Fruit fly (Drosophila melanogaster): ENCODE results near the gene CG32694.

CG32694 gene

DNA sequence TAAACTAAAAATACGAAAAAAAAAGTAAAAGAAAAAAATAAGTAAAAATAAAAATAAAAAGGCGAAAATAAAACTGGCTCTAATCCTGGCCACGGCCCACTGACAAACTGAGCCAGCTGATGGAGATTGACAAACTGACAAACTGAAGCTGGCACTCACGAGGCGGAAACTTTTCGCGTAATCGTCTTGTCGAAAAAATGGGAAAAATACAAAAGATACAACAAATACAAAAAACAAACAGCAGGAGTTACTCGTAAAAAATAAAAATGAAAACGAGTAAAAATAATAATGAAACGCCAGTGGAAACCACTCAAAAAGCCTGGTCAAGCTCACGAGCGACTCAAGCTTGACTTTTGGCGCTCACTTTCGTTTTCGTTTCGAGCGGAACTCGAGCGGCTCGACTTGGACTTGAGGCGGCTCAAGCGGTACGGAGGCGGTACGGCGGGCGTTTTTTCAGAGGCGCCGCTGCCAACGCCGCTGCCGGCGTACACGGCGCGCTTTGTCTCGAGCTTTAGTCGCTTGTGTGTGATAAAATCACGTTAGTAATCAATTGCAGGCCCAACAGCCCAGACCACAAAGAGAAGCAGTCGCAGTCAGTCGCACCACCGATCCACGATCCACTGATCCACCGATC is at the start of gene CG32694:
TSS of gene CG32694 (plus strand) at position 537 of the 634 bp plus-strand sequence.
- TF ChIP-seq CG17801 (GFP tag; optimal IDR thresholded peaks at IDR 0.05; ENCODE audit: partially characterized antibody), result no peak

DNA sequence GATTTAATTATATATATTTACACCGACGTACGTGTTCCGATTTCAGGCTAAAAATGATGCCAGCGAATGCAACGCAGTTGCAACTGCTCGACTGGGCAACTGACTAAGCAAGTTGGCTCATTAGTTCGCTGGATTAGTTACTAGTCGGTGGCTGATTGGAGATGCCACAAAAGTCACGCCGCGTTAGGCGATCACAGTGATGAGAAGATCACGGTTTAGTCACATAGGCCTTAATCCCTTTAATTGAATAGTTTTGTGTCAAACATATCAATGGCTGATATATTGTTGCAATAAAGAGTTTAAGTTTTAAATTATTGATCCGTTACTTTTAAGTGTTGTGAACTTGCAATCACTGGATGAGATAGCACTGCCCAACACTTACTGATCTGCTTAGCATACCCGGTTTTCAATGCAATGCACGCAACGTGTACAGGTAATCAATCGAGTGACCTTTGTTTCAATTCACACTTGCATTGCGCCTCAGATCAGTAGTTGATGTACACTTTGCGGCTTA is 24.7 kb upstream of the CG32694 start, which contains the start of the genes CG1791 and CG1889:
TSS of gene CG1791 (minus strand) at position 101 of the 514 bp plus-strand sequence.
TSS of gene CG1889 (plus strand) at position 464 of the 514 bp plus-strand sequence.
- no peak for TF ChIP-seq CG17801 (GFP tag; optimal IDR thresholded peaks at IDR 0.05; ENCODE audit: partially characterized antibody)

DNA sequence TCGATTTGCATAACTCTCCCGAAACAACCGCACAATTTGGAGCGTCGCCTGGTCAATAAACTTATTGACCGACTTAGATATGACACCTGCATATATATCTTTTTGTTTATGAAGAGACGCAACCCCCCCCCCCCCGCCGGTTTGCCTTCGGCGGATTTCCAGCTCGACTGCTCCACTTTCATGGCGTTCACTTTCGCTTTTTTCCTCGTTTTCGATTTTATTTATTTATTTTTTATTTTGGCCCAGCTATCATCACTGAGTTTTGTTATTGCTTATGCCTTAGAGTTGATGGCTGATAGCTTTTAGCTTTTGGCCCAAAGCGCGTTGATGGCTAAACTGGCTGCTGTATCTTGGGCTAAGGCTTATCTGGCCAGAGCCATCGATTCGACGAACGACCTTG is 13.5 kb upstream of the CG32694 start:
- TF ChIP-seq CG17801 (GFP tag; optimal IDR thresholded peaks at IDR 0.05; ENCODE audit: partially characterized antibody), result no peak

DNA sequence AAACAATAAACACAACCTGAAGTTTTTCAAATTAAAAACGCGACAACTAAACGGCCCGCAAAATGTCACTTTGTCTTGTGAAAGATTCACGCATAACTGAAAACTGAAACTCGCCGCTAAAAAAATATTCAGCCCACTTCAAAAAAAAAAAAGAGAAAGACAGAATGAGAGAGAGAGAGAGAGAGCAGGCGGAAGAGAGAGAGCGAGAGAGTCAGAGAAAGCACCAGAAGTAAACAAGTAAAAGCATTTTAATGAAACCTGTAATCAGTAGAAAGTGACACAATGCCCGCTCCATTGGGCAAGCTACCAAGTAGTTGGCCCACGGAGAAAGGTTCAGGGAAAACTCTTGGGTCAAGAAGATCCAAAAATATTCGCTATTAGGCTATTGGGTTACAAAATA is 12.2 kb upstream of the CG32694 start, which contains the start of gene CG43386:
TSS of gene CG43386 (minus strand) at position 101 of the 400 bp plus-strand sequence.
- TF ChIP-seq CG17801 (GFP tag; optimal IDR thresholded peaks at IDR 0.05; ENCODE audit: partially characterized antibody), result no peak

DNA sequence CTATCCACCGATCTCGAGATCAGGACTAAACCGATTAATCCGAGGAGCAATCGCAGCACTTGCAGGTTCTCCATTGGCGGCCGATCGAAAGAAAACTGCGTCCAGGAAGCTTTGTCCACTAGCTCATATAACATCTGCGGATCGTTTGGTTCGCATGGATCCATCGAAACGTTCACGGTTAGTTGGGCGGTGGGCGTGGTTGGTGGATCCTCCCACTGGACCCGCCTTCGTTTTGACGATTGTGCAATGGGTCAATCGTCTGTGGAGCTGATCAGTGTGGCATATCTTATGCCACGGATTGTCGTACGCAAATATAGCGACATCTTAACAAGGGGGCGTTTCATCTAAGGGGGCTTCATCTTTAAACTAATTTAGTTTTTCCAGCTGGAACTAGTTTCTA is 9.0 kb upstream of the CG32694 start, which contains the start of gene CG15252:
TSS of gene CG15252 (minus strand) at position 101 of the 400 bp plus-strand sequence.
- TF ChIP-seq CG17801 (GFP tag; optimal IDR thresholded peaks at IDR 0.05; ENCODE audit: partially characterized antibody), result no peak

DNA sequence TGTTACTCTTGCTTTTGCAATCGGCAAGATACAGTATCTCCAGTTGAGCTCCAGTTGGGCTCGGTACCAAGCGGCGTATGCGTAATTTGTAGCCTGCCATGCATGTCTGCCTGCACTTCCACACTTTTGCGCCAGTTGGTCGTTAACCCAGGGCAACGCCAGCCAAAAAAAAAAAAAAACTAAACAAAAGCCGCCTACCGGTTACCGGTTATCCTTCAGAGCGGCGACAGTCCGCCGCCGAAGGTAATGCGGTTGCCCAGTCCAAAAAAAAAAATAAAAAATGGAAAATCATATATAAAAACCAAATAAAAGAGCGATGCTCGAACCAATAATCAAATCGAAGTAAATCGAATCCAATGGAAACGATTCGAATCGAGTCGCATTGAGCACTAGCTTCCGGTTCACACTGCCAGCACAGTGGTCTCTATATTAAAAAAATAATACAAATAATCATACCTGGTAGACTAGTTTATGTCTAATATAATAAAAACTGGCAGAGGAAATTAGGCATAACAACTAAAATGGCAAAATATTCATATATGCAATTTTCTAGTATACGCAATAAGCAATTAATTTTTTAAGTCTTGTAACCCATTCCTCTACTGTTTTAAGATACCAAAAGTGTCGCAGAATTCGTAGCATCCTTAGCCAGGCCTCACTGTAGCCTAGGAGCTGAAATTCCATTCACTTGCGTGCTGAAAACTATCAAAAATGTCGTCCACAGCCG is 2.0 kb upstream of the CG32694 start:
- TF ChIP-seq CG17801 (GFP tag; optimal IDR thresholded peaks at IDR 0.05; ENCODE audit: partially characterized antibody), result no peak

DNA sequence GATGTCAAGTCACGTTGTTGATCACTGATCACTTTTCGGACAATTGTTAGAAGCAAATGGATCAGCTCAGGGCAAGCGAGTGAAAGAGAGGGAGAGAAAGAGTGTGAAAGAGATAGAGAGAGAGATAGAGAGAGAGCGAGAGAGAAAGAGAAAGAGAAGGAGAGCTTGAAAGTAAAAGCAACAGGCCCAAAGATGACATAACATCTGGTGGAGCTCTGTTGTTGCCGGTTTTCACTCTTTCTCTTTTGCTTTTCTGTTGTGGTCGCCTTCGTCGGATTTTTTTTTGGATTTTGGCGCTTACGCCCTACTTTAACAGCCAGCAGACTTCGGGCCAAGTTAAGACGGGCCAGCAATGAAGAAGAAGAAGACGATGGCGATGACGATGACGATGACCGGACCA is 1.5 kb downstream of the CG32694 start:
- no peak for TF ChIP-seq CG17801 (GFP tag; optimal IDR thresholded peaks at IDR 0.05; ENCODE audit: partially characterized antibody)

DNA sequence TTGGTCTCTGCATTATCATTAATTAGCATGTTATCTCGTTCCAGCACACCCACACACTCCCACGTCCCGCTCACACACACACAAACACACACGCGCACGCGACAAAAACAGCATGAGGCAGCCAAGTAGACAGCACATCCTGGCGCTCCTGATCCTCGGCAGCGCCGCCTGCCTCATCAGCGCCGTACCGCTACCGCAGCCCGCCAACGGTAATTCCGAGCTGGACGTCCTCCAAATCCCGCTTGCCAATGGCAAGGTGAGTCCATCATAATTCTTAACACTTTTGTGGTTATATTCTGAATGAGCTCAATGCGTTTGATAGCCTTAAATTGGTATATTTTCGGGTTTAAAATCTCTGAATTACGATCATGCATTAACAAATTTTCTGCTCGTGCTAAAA is 3.4 kb downstream of the CG32694 start:
- no peak for TF ChIP-seq CG17801 (GFP tag; optimal IDR thresholded peaks at IDR 0.05; ENCODE audit: partially characterized antibody)

DNA sequence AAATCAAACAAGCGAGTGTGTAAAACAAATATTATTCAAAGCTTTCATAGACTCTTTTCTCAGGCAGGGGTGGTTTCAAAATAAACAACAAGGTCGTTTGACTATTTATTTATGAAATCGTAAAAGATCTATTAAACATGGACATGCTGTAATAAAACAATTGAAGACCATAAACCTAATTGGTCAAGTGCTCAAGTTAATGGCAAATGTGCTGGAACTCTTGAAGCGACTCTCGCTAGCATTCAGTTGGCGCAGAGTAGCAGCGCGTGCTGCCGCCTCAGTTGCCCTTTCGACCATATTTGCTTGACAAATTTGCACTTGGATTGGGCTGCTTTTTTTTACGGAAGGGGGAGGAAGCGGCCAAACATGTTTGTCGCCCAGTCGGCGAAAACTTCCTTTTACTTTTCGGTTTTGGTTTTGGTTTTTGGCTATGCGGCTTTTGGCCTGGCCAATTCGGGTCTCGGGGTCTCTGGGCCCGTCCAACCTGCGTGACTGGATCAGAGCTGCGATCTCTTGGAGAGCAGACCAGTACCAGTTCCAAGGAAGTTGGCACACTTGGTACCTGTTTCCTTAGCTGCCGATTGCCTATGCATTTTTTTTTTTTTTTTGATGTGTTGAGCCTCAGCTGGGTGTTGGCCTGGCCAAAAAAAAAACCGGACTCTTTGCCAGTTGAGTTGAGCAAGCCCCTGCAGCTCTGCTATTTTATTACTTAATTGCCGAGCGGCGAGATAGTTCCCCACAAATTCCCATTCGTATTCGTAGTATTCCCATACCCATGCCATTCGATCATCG is 4.1 kb downstream of the CG32694 start:
- TF ChIP-seq CG17801 (GFP tag; optimal IDR thresholded peaks at IDR 0.05; ENCODE audit: partially characterized antibody), result no peak

DNA sequence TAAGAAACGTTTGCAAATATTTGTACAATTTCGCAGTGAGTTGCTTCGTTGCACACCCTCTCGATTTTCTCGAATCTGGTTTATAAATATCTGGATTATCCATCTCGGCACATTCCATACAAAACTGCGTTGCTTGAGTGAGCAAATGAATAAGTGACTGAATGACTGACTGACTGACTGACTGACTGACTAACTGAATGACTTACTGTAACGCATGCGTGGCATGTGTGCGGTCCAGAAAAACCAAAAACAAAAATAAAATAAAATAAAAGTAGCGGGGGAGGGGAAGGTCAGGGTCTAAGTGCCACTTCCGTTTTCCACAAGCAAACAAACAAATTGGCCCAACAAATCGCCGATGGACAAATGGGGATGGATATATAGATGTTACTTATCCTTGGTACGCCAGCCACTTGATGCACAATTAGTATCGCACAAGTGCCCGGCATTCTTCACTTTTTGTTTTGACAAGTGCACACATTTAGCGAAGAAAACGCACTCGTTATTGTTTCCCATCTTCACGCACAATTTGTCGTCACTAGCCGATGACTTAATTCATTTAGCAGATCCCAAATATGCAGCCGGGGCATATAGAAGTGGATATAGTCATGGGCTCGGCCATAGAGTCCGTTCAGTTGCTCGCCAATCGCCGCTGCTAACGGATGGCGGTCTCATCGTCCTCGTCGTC is 19.2 kb downstream of the CG32694 start, which contains the start of gene CG33557:
TSS of gene CG33557 (plus strand) at position 635 of the 685 bp plus-strand sequence.
- TF ChIP-seq CG17801 (GFP tag; optimal IDR thresholded peaks at IDR 0.05; ENCODE audit: partially characterized antibody), result no peak

DNA sequence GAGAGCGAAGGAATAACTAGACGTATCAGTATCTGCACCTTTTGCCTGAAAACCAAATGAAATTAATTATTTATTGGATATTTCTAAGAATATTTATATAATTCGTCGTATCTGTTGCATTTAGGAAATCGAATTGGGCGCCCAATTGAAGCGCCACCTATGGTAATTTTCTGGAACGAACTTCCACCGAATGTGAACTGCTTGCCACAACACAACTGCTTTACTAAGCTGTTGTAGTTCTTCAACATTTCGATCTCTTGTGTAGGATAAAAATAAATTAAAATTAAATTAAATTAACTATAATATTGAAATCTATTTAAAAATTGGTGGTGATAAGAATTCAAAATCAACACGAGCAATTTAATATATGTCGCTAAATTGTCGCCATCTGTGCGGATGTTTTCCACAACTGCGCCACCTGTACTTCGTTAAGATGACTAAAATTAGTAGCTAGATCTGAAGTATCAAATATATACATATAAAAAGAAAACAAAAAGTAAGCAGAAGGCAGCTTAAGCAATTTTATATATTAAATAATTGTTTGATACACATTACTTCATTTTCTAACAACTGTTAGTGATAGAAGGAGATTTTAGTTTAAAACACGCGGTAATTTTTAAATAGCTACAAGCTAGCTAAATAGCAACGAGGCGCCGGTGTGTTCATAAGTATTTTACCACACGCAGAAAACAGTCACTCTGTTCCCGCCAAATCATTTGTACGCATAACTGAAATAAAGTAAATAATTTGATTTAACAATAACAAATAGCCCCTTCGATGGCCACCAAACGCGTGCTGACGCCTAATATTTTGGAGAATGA is 20.5 kb downstream of the CG32694 start, which contains the start of gene Dna2:
TSS of gene Dna2 (plus strand) at position 688 of the 821 bp plus-strand sequence.
- no peak for TF ChIP-seq CG17801 (GFP tag; optimal IDR thresholded peaks at IDR 0.05; ENCODE audit: partially characterized antibody)

DNA sequence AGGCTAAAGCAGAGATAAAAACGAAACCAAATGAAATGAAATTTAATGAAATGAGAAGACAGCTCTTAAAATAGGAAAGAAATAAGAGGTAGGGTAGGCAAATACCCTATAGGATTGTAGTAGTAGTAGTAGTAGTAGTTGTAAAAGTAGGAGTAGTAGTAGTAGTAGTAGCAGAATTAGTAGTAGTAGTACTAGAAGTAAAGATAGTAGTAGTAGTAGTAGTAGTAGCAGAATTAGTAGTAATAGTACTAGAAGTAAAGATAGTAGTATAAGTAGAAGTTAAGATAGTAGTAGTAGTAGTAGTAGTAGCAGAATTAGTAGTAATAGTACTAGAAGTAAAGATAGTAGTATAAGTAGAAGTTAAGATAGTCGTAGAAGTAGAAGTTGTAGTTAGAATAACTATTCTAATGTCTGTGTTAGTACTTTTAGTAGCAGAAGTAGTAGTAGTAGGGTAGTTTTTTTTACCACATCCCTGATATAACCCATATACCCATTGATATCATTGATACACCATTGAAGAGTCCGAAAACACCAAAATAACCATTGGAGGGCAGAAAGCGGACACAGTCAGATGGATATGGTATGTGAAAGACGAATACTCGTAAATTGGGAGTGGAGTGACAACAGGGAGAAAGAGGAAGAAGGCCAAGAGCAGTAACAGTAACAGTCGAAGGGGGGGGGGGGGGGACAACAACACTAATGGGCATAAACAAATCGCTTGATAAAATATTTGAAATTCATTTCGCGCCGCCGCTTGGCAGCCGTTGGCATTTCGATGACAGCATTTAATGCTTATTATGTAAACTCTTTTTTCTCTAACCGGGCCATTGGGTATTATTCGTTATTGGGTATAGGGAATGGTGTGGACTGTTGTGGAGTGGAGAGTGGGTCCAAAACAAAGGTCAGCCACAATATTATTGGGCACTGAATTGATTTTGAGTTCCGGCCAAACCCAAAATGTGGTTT is 25.5 kb downstream of the CG32694 start:
- no peak for TF ChIP-seq CG17801 (GFP tag; optimal IDR thresholded peaks at IDR 0.05; ENCODE audit: partially characterized antibody)

All from ovary, adult (tissue).